Worm (Caenorhabditis elegans) whole organism, young adult: ENCODE results near the gene oac-48.

Experiments
- F49E8.2 ChIP-seq: sonication (generic microtip); optimal IDR thresholded peaks from 3 replicates; lab custom pipeline; 2017; ENCODE audit warnings: missing genetic modification characterization, mild to moderate bottlenecking, missing compliant biosample characterization, antibody characterized with exemption, moderate library complexity; ENCODE audit not compliant: insufficient read depth
- Y67H2A.10 ChIP-seq: fragments of 200-800 bp; sonication (Bioruptor generic); conservative IDR thresholded peaks from 2 replicates; pipeline ENCODE4 v1.3.6; 2022; ENCODE audit warnings: missing genetic modification reagents, missing genetic modification characterization, missing compliant biosample characterization
- attf-3 ChIP-seq: fragments of 200-800 bp; sonication (Bioruptor generic); conservative IDR thresholded peaks from 2 replicates; pipeline ENCODE4 v1.3.6; 2022; ENCODE audit warnings: missing genetic modification reagents, missing genetic modification characterization, missing compliant biosample characterization
- bed-2 ChIP-seq: fragments of 200-800 bp; sonication (Bioruptor generic); IDR thresholded peaks from 2 replicates; pipeline ENCODE4 v1.3.6; 2022; ENCODE audit warnings: missing genetic modification reagents, missing genetic modification characterization, missing compliant biosample characterization
- ccch-3 ChIP-seq: fragments of 200-800 bp; sonication (Bioruptor generic); optimal IDR thresholded peaks from 2 replicates; lab custom pipeline; 2018; ENCODE audit warnings: mild to moderate bottlenecking, missing genetic modification characterization, missing compliant biosample characterization
- lin-35 ChIP-seq, 3 experiments: fragments of 150-350 bp in 2 of 3; sonication (generic microtip) in 1 of 3; optimal IDR thresholded peaks; 2 replicates each; lab custom pipeline; 2014 to 2018; ENCODE audit warnings: missing biosample characterization in 3 of 3, missing genetic modification characterization in 3 of 3, missing genetic modification reagents in 3 of 3
- madf-8 ChIP-seq: fragments of 200-800 bp; sonication (Bioruptor generic); conservative IDR thresholded peaks from 2 replicates; pipeline ENCODE4 v1.3.6; 2022; ENCODE audit warnings: missing genetic modification reagents, missing genetic modification characterization, missing compliant biosample characterization
- mes-4 ChIP-seq: sonication (generic microtip); optimal IDR thresholded peaks from 2 replicates; lab custom pipeline; 2016; ENCODE audit warnings: missing genotype, missing genetic modification characterization, missing compliant biosample characterization
- nfya-1 ChIP-seq: sonication (generic microtip); optimal IDR thresholded peaks from 2 replicates; lab custom pipeline; 2017; ENCODE audit warnings: antibody characterized with exemption, missing compliant biosample characterization, missing genetic modification characterization, borderline replicate concordance; ENCODE audit not compliant: insufficient read depth
- nhr-120 ChIP-seq: fragments of 200-800 bp; sonication (Bioruptor generic); IDR thresholded peaks from 2 replicates; pipeline ENCODE4 v1.3.6; 2022; ENCODE audit warnings: missing genetic modification characterization, missing compliant biosample characterization
- pha-4 ChIP-seq: fragments of 150-350 bp; sonication (generic microtip); optimal IDR thresholded peaks from 2 replicates; lab custom pipeline; 2014; ENCODE audit warnings: missing biosample characterization, missing genetic modification reagents, missing genetic modification characterization
- snpc-4 ChIP-seq, 5 experiments: fragments of 150-350 bp in 1 of 5; sonication (generic microtip) in 4 of 5; optimal IDR thresholded peaks; 2 replicates each; lab custom pipeline; 2014 to 2018; ENCODE audit warnings: missing genetic modification characterization in 5 of 5, missing biosample characterization in 3 of 5, antibody characterized with exemption in 2 of 5, mild to moderate bottlenecking in 2 of 5, missing compliant biosample characterization in 2 of 5, missing genotype in 2 of 5, moderate library complexity in 2 of 5, missing genetic modification reagents in 1 of 5
- unc-62 ChIP-seq: fragments of 150-350 bp; optimal IDR thresholded peaks from 2 replicates; lab custom pipeline; 2014; ENCODE audit warnings: missing biosample characterization, missing genetic modification reagents, missing genetic modification characterization

- TF ChIP-seq Y67H2A.10 (GFP tag; lab: Robert Waterston, UW) (no peak), nhr-120 (GFP tag; lab: Robert Waterston, UW) (no peak), snpc-4 (GFP tag; optimal IDR thresholded peaks at IDR 0.05; lab: Kevin White, UChicago) (no peak), snpc-4 (tag; optimal IDR thresholded peaks at IDR 0.05; lab: Kevin White, UChicago) (no peak), ccch-3 (GFP tag; lab: Kevin White, UChicago) (no peak), bed-2 (GFP tag; lab: Robert Waterston, UW) (no peak), mes-4 (tag; lab: Kevin White, UChicago) (no peak), nfya-1 (tag; lab: Kevin White, UChicago) (no peak), F49E8.2 (no peak), madf-8 (GFP tag; lab: Robert Waterston, UW) (no peak), pha-4 (tag; lab: Kevin White, UChicago) (no peak), attf-3 (GFP tag; lab: Robert Waterston, UW) (no peak), lin-35 (GFP tag; optimal IDR thresholded peaks at IDR 0.05; lab: Kevin White, UChicago) (no peak), unc-62 (GFP tag; lab: Kevin White, UChicago) (no peak)
Observed at ce11 chrIV:13702681-13703080, 29.1 kb downstream of the oac-48 start.
